Fruit fly (Drosophila melanogaster): ENCODE data around the gene CG31717.

DNA sequence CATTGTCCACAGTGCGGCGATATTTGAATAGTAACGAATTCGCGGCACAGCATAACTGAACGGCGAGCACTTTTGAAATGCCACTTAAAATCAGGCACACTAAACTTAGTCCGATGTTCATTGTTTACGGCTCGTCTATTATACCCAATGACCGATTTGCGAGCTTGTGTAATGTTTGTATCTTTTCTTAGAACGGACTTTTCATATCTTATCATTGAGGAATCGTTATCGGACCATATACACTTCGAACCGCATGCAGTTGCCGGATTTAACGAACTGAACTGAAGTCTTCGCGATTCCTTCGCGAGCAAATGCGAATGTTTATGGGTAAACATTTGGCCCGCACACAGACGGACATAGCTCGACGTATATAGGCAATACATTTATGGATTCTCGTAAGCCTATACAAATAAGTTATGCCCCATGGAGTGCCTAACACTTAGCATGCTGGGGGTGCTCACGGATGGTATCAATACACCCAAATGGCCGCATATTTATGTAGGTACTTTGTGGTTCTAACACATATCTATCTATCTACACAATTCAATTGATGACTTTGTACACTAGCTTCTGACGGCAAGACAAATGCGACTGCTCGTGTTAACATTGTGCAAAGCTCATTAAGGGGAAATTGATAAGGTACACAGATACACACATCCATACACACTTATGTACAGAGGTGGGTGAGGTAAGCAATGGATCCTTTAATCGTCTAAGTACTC, 12.7 kb upstream of the CG31717 start, which contains the start of gene mthl15:
- TF ChIP-seq CG32264 (GFP tag; optimal IDR thresholded peaks at IDR 0.05) (no peak), Hr78 (GFP tag; optimal IDR thresholded peaks at IDR 0.05) (no peak), Hnf4 (GFP tag; optimal IDR thresholded peaks at IDR 0.05) (no peak), N (GFP tag; optimal IDR thresholded peaks at IDR 0.05) (no peak), ey (GFP tag; optimal IDR thresholded peaks at IDR 0.05) (no peak), Dfd (GFP tag; optimal IDR thresholded peaks at IDR 0.05) (no peak), Mio (GFP tag; optimal IDR thresholded peaks at IDR 0.05) (no peak), lola (GFP tag; optimal IDR thresholded peaks at IDR 0.05) (no peak)

Measured in whole organism, wandering third instar larva.